Worm (Caenorhabditis elegans): Measurements from ENCODE around the gene irld-2.

ce11 chrX:13421068-13421467, 26.2 kb upstream of the irld-2 start:
- TF ChIP-seq ahr-1 (tag; optimal IDR thresholded peaks at IDR 0.05) (no peak), fkh-10 (GFP tag; optimal IDR thresholded peaks at IDR 0.05) (no peak), ama-1 (optimal IDR thresholded peaks at IDR 0.05) (no peak), pros-1 (tag; optimal IDR thresholded peaks at IDR 0.05) (no peak), zip-5 (tag; optimal IDR thresholded peaks at IDR 0.05) (no peak), C08G9.2 (tag; optimal IDR thresholded peaks at IDR 0.05) (no peak), ceh-18 (tag; optimal IDR thresholded peaks at IDR 0.05) (no peak), nfya-1 (tag; optimal IDR thresholded peaks at IDR 0.05) (no peak)
